Worm (Caenorhabditis elegans) whole organism, young adult: ENCODE data around the gene C15H9.4.
A peak's percentile ranks its signal among the peaks of the same experiment; 100 is the strongest.

ENCODE experiments used
- B0261.1 ChIP-seq: sonication (generic microtip); optimal IDR thresholded peaks from 2 replicates; lab custom pipeline; 2016; ENCODE audit warnings: mild to moderate bottlenecking, missing genetic modification characterization, moderate library complexity, missing compliant biosample characterization
- F22D6.2 ChIP-seq: sonication (generic microtip); optimal IDR thresholded peaks from 2 replicates; lab custom pipeline; 2016; ENCODE audit warnings: mild to moderate bottlenecking, missing genetic modification characterization, missing compliant biosample characterization
- K11D2.4 ChIP-seq: fragments of 200-800 bp; sonication (Bioruptor generic); IDR thresholded peaks from 2 replicates; pipeline ENCODE4 v1.3.6; 2022; ENCODE audit warnings: missing genetic modification reagents, missing genetic modification characterization, missing compliant biosample characterization
- Y56A3A.18 ChIP-seq: fragments of 200-800 bp; sonication (Bioruptor generic); IDR thresholded peaks from 2 replicates; pipeline ENCODE4 v1.3.6; 2022; ENCODE audit warnings: missing genetic modification reagents, missing genetic modification characterization, missing compliant biosample characterization
- ama-1 ChIP-seq, 3 experiments: fragments of 150-350 bp in 1 of 3; sonication (generic microtip) in 2 of 3; optimal IDR thresholded peaks; 2 replicates each; lab custom pipeline; 2014 to 2018; ENCODE audit warnings: missing biosample characterization in 2 of 3, missing genetic modification characterization in 2 of 3, missing genetic modification reagents in 2 of 3
- attf-3 ChIP-seq: fragments of 200-800 bp; sonication (Bioruptor generic); conservative IDR thresholded peaks from 2 replicates; pipeline ENCODE4 v1.3.6; 2022; ENCODE audit warnings: missing genetic modification reagents, missing genetic modification characterization, missing compliant biosample characterization
- dox-1 ChIP-seq: fragments of 200-800 bp; sonication (Bioruptor generic); IDR thresholded peaks from 2 replicates; pipeline ENCODE4 v1.3.6; 2022; ENCODE audit warnings: missing genetic modification reagents, missing genetic modification characterization, missing compliant biosample characterization
- dpl-1 ChIP-seq: fragments of 150-350 bp; optimal IDR thresholded peaks from 2 replicates; lab custom pipeline; 2014; ENCODE audit warnings: missing biosample characterization, missing genetic modification reagents, missing genetic modification characterization
- hrde-1 ChIP-seq: sonication (generic microtip); optimal IDR thresholded peaks from 2 replicates; lab custom pipeline; 2016; ENCODE audit warnings: missing genetic modification characterization, mild to moderate bottlenecking, missing compliant biosample characterization, moderate library complexity, missing genotype, missing genetic modification reagents, borderline replicate concordance
- nfyb-1 ChIP-seq: fragments of 200-800 bp; sonication (Bioruptor generic); IDR thresholded peaks from 2 replicates; pipeline ENCODE4 v1.3.6; 2022; ENCODE audit warnings: missing genetic modification reagents, missing genetic modification characterization, missing compliant biosample characterization
- repo-1 ChIP-seq: sonication (generic microtip); optimal IDR thresholded peaks from 2 replicates; lab custom pipeline; 2017; ENCODE audit warnings: mild to moderate bottlenecking, missing genetic modification characterization, missing compliant biosample characterization
- snpc-1.1 ChIP-seq: sonication (generic microtip); optimal IDR thresholded peaks from 2 replicates; lab custom pipeline; 2017; ENCODE audit warnings: missing genetic modification characterization, mild to moderate bottlenecking, missing compliant biosample characterization, antibody characterized with exemption, moderate library complexity, missing genotype, missing genetic modification reagents; ENCODE audit not compliant: insufficient read depth
- unc-62 ChIP-seq: fragments of 150-350 bp; optimal IDR thresholded peaks from 2 replicates; lab custom pipeline; 2014; ENCODE audit warnings: missing biosample characterization, missing genetic modification reagents, missing genetic modification characterization

DNA sequence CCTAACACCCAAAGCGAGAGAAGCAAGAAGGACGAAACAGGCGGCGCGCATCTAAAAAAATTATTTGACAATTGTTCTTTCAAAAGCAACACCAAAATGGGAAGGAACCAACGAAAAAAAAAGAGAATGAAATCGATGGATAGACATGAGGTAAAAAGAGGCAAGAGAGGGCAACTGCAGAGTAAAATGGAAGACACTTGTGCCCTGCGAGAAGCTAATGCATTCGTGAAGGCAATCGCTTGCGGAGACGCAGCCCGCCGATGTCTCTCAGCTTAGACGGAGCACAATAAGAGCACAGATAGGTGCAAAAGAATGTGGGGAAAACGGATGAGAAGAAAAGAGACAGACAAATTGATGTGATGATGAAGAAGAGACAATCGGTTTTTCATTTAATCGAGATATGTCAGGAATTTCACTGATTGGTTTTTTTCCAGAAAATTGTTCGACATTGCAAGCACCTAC, 30.8 kb downstream of the C15H9.4 start, which contains the start of gene C15H9.9:
- TF ChIP-seq F22D6.2 (tag; lab: Kevin White, UChicago) (no peak), B0261.1 (tag; lab: Kevin White, UChicago) (no peak), K11D2.4 (GFP tag; lab: Robert Waterston, UW) (no peak), nfyb-1 (GFP tag; lab: Robert Waterston, UW) (peak; percentile 63; the same call in 1 of the 2 replicates), attf-3 (GFP tag; lab: Robert Waterston, UW) (no peak), repo-1 (no peak), dpl-1 (GFP tag; lab: Kevin White, UChicago) (no peak), unc-62 (no peak), Y56A3A.18 (GFP tag; lab: Robert Waterston, UW) (no peak), hrde-1 (tag; lab: Kevin White, UChicago) (no peak), ama-1 (optimal IDR thresholded peaks at IDR 0.05; lab: Kevin White, UChicago) (no peak), ama-1 (GFP tag; optimal IDR thresholded peaks at IDR 0.05; lab: Kevin White, UChicago) (no peak), snpc-1.1 (no peak), dox-1 (GFP tag; lab: Robert Waterston, UW) (peak; percentile 51; the same call in 1 of the 2 replicates)
